Fruit fly (Drosophila melanogaster) whole organism, pupa: ENCODE measurements around the gene dsf.

ENCODE experiments used
- CG12605 ChIP-seq: fragments of 200-800 bp; sonication (Bioruptor generic); IDR thresholded peaks from 2 replicates; pipeline ENCODE4 v1.3.6; 2022; ENCODE audit warnings: missing biosample characterization, missing genetic modification characterization
- CG32121 ChIP-seq: fragments of 200-800 bp; sonication (Bioruptor generic); IDR thresholded peaks from 2 replicates; pipeline ENCODE4 v1.3.6; 2022; ENCODE audit warnings: missing biosample characterization, missing genetic modification characterization
- CG34367 ChIP-seq: fragments of 200-800 bp; sonication (Bioruptor generic); optimal IDR thresholded peaks from 2 replicates; lab custom pipeline; 2018; ENCODE audit warnings: missing biosample characterization, mild to moderate bottlenecking, missing genetic modification characterization
- CG8159 ChIP-seq: fragments of 200-800 bp; sonication (Bioruptor generic); optimal IDR thresholded peaks from 3 replicates; lab custom pipeline; 2018; ENCODE audit warnings: missing biosample characterization, mild to moderate bottlenecking, missing genetic modification characterization, moderate library complexity
- CG8301 ChIP-seq: fragments of 200-800 bp; sonication (Bioruptor generic); optimal IDR thresholded peaks from 2 replicates; lab custom pipeline; 2018; ENCODE audit warnings: missing biosample characterization, mild to moderate bottlenecking, missing genetic modification characterization
- CG9948 ChIP-seq: fragments of 200-800 bp; sonication (Bioruptor generic); optimal IDR thresholded peaks from 2 replicates; lab custom pipeline; 2018; ENCODE audit warnings: missing biosample characterization, mild to moderate bottlenecking, missing genetic modification characterization, moderate library complexity
- Ets98B ChIP-seq: fragments of 200-800 bp; sonication (Bioruptor generic); IDR thresholded peaks from 2 replicates; pipeline ENCODE4 v1.3.6; 2022; ENCODE audit warnings: missing biosample characterization, missing genetic modification characterization
- Pif1A ChIP-seq: fragments of 200-800 bp; sonication (Bioruptor generic); optimal IDR thresholded peaks from 3 replicates; lab custom pipeline; 2016; ENCODE audit warnings: missing biosample characterization, missing genetic modification characterization
- gl ChIP-seq: fragments of 200-800 bp; sonication (Bioruptor generic); optimal IDR thresholded peaks from 2 replicates; lab custom pipeline; 2018; ENCODE audit warnings: missing biosample characterization, mild to moderate bottlenecking, missing genetic modification characterization
- rn ChIP-seq: fragments of 200-800 bp; sonication (Bioruptor generic); IDR thresholded peaks from 2 replicates; pipeline ENCODE4 v1.3.6; 2022; ENCODE audit warnings: missing biosample characterization, missing genetic modification characterization

dm6 chr2L:5972588-5973236, 47.0 kb downstream of the dsf start:
- no peak for TF ChIP-seq Ets98B (GFP tag; lab: Robert Waterston, UW)
- TF ChIP-seq CG12605 (GFP tag; lab: Robert Waterston, UW), result no peak
- TF ChIP-seq Pif1A, result no peak
- TF ChIP-seq CG9948 (tag; lab: Kevin White, UChicago), result no peak
- no peak for TF ChIP-seq CG34367 (tag; lab: Kevin White, UChicago)
- no peak for TF ChIP-seq rn (GFP tag; lab: Robert Waterston, UW)
- no peak for TF ChIP-seq gl (tag; lab: Kevin White, UChicago)
- TF ChIP-seq CG8301 (tag; lab: Kevin White, UChicago), result no peak
- no peak for TF ChIP-seq CG32121 (GFP tag; lab: Robert Waterston, UW)
- TF ChIP-seq CG8159 (tag; lab: Kevin White, UChicago), result no peak
